Fruit fly (Drosophila melanogaster) S2 (cell line): Measurements from ENCODE around the gene Gip.

Experiments used
- CG8478 ChIP-seq: fragments of >200 bp; optimal IDR thresholded peaks from 2 replicates; lab custom pipeline; 2018
- CTCF ChIP-seq, 2 experiments: fragments of >200 bp; optimal IDR thresholded peaks; 2 replicates each; lab custom pipeline; 2018

DNA sequence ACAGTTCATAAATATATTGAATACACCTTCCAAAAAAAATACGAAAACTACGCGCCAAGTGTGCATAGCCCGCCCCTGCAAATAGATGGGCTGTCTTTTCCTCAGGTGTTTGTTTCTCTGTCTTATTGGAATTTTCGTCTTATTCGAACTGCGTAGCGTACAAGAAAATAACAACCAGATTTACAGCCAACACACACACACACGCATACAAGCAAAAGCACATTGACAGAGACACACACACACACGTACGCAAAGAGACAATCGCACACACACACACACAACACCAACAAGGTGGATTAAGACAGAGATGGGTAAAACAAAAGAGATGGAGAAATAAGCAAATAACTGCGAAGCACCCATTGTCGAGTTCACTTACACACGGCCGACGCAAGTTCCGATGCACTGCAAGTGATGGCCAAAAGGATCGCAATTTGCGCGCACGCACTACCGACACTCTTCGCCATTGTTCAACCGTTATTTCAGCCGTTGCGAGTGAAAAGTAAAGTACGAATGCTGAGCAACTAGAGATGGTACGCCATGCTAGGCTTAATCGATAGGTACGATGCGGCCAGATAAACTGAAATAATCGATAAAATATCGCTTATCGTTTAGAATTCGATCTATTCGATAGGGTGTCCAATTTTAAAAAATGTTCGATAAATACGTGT, 36.2 kb upstream of the Gip start:
- no peak for TF ChIP-seq CG8478 (lab: Kevin White, UChicago)
- no peak for TF ChIP-seq CTCF (optimal IDR thresholded peaks at IDR 0.05; lab: Kevin White, UChicago)
